Worm (Caenorhabditis elegans): Measurements from ENCODE around the gene nuo-4.

- TF ChIP-seq lin-39 (tag; optimal IDR thresholded peaks at IDR 0.05) (no peak), nhr-28 (tag; optimal IDR thresholded peaks at IDR 0.05) (no peak), nhr-237 (tag; optimal IDR thresholded peaks at IDR 0.05) (no peak), ama-1 (optimal IDR thresholded peaks at IDR 0.05) (no peak)
Measured at ce11 chrIII:7146341-7146740, 12.3 kb downstream of the nuo-4 start.

All from whole organism, L3 larva.